Worm (Caenorhabditis elegans) whole organism, L2 larva: Measurements from ENCODE around the gene F53B1.9.
A peak's percentile ranks its signal among the peaks of the same experiment; 100 is the strongest.

Experiments
- C34F6.9 ChIP-seq: fragments of 150-350 bp; optimal IDR thresholded peaks from 2 replicates; lab custom pipeline; 2014; ENCODE audit warnings: missing biosample characterization, missing genetic modification characterization
- F13H6.1 ChIP-seq: sonication (generic microtip); optimal IDR thresholded peaks from 2 replicates; lab custom pipeline; 2016; ENCODE audit warnings: missing genetic modification characterization, missing compliant biosample characterization
- R02D3.7 ChIP-seq: fragments of 150-350 bp; optimal IDR thresholded peaks from 2 replicates; lab custom pipeline; 2014; ENCODE audit warnings: missing biosample characterization, missing genetic modification characterization
- Y55F3AM.14 ChIP-seq: fragments of 200-800 bp; sonication (Bioruptor generic); optimal IDR thresholded peaks from 2 replicates; lab custom pipeline; 2018; ENCODE audit warnings: mild to moderate bottlenecking, missing genetic modification characterization, missing compliant biosample characterization
- ZK546.5 ChIP-seq: sonication (generic microtip); optimal IDR thresholded peaks from 2 replicates; lab custom pipeline; 2017; ENCODE audit warnings: missing biosample characterization, missing genetic modification characterization
- aly-2 ChIP-seq: fragments of 150-350 bp; optimal IDR thresholded peaks from 2 replicates; lab custom pipeline; 2014; ENCODE audit warnings: missing biosample characterization, missing genetic modification characterization
- ama-1 ChIP-seq: fragments of 150-350 bp; optimal IDR thresholded peaks from 2 replicates; lab custom pipeline; 2018; ENCODE audit warnings: inconsistent platforms
- blmp-1 ChIP-seq: sonication (generic microtip); optimal IDR thresholded peaks from 2 replicates; lab custom pipeline; 2017; ENCODE audit warnings: missing genetic modification characterization, mild to moderate bottlenecking, missing compliant biosample characterization, antibody characterized with exemption, moderate library complexity; ENCODE audit not compliant: insufficient read depth
- ceh-16 ChIP-seq: fragments of 150-350 bp; optimal IDR thresholded peaks from 2 replicates; lab custom pipeline; 2014; ENCODE audit warnings: missing biosample characterization, missing genetic modification characterization
- crh-2 ChIP-seq: sonication (generic microtip); optimal IDR thresholded peaks from 2 replicates; lab custom pipeline; 2017; ENCODE audit warnings: missing biosample characterization, missing genetic modification characterization
- dmd-4 ChIP-seq: sonication (generic microtip); optimal IDR thresholded peaks from 2 replicates; lab custom pipeline; 2017; ENCODE audit warnings: missing biosample characterization, missing genetic modification characterization
- egl-27 ChIP-seq: sonication (generic microtip); optimal IDR thresholded peaks from 3 replicates; lab custom pipeline; 2017; ENCODE audit warnings: missing biosample characterization, missing genetic modification reagents, missing genetic modification characterization
- elt-1 ChIP-seq: fragments of 150-350 bp; optimal IDR thresholded peaks from 2 replicates; lab custom pipeline; 2014; ENCODE audit warnings: missing biosample characterization, missing genetic modification characterization
- elt-3 ChIP-seq: sonication (generic microtip); optimal IDR thresholded peaks from 2 replicates; lab custom pipeline; 2017; ENCODE audit warnings: missing biosample characterization, missing genetic modification characterization
- gmeb-1 ChIP-seq: fragments of 150-350 bp; optimal IDR thresholded peaks from 2 replicates; lab custom pipeline; 2014; ENCODE audit warnings: missing biosample characterization, missing genetic modification characterization
- lin-11 ChIP-seq: fragments of 150-350 bp; sonication (generic microtip); optimal IDR thresholded peaks from 2 replicates; lab custom pipeline; 2014; ENCODE audit warnings: missing biosample characterization, missing genetic modification characterization, inconsistent platforms, mixed read lengths
- lin-13 ChIP-seq: fragments of 150-350 bp; optimal IDR thresholded peaks from 2 replicates; lab custom pipeline; 2014; ENCODE audit warnings: missing biosample characterization, missing genetic modification reagents, missing genetic modification characterization
- lin-39 ChIP-seq: fragments of 150-350 bp; optimal IDR thresholded peaks from 2 replicates; lab custom pipeline; 2014; ENCODE audit warnings: missing biosample characterization, missing genetic modification reagents, missing genetic modification characterization
- lsy-2 ChIP-seq, 2 experiments: fragments of 150-350 bp in 1 of 2; sonication (generic microtip) in 1 of 2; optimal IDR thresholded peaks; 2 replicates each; lab custom pipeline; 2014 to 2017; ENCODE audit warnings: missing biosample characterization in 2 of 2, missing genetic modification characterization in 2 of 2
- mab-5 ChIP-seq: fragments of 150-350 bp; optimal IDR thresholded peaks from 2 replicates; lab custom pipeline; 2014; ENCODE audit warnings: missing biosample characterization, missing genetic modification characterization
- mbf-1 ChIP-seq: sonication (generic microtip); optimal IDR thresholded peaks from 2 replicates; lab custom pipeline; 2017; ENCODE audit warnings: missing biosample characterization, missing genetic modification characterization
- mdl-1 ChIP-seq, 2 experiments: fragments of 150-350 bp in 1 of 2; sonication (generic microtip) in 1 of 2; optimal IDR thresholded peaks; 2 replicates each; lab custom pipeline; 2017; ENCODE audit warnings: missing biosample characterization in 2 of 2, missing genetic modification characterization in 2 of 2
- nhr-10 ChIP-seq: sonication (generic microtip); optimal IDR thresholded peaks from 2 replicates; lab custom pipeline; 2017; ENCODE audit warnings: missing biosample characterization, missing genetic modification characterization
- nhr-11 ChIP-seq: fragments of 150-350 bp; optimal IDR thresholded peaks from 2 replicates; lab custom pipeline; 2014; ENCODE audit warnings: missing biosample characterization, missing genetic modification characterization
- nhr-129 ChIP-seq: fragments of 150-350 bp; optimal IDR thresholded peaks from 2 replicates; lab custom pipeline; 2014; ENCODE audit warnings: missing biosample characterization, missing genetic modification characterization
- nhr-23 ChIP-seq: fragments of 150-350 bp; optimal IDR thresholded peaks from 2 replicates; lab custom pipeline; 2014; ENCODE audit warnings: missing biosample characterization, missing genetic modification reagents, missing genetic modification characterization
- nhr-237 ChIP-seq: fragments of 150-350 bp; optimal IDR thresholded peaks from 2 replicates; lab custom pipeline; 2014; ENCODE audit warnings: missing biosample characterization, missing genetic modification characterization
- nhr-25 ChIP-seq: fragments of 150-350 bp; sonication (generic microtip); optimal IDR thresholded peaks from 3 replicates; lab custom pipeline; 2014; ENCODE audit warnings: missing biosample characterization, missing genetic modification characterization
- nhr-6 ChIP-seq: fragments of 150-350 bp; optimal IDR thresholded peaks from 2 replicates; lab custom pipeline; 2014; ENCODE audit warnings: missing biosample characterization, missing genetic modification characterization
- nhr-77 ChIP-seq: fragments of 150-350 bp; optimal IDR thresholded peaks from 2 replicates; lab custom pipeline; 2014; ENCODE audit warnings: missing biosample characterization, missing genetic modification characterization
- peb-1 ChIP-seq: fragments of 150-350 bp; optimal IDR thresholded peaks from 2 replicates; lab custom pipeline; 2014; ENCODE audit warnings: missing biosample characterization, missing genetic modification characterization
- sem-4 ChIP-seq: fragments of 150-350 bp; optimal IDR thresholded peaks from 2 replicates; lab custom pipeline; 2014; ENCODE audit warnings: missing biosample characterization, missing genetic modification reagents, missing genetic modification characterization
- skn-1 ChIP-seq: sonication (generic microtip); optimal IDR thresholded peaks from 2 replicates; lab custom pipeline; 2017; ENCODE audit warnings: missing biosample characterization, missing genetic modification characterization
- sma-9 ChIP-seq, 2 experiments: fragments of 150-350 bp in 1 of 2; sonication (generic microtip) in 1 of 2; optimal IDR thresholded peaks; 2 replicates each; lab custom pipeline; 2014 to 2016; ENCODE audit warnings: missing genetic modification characterization in 2 of 2, mild to moderate bottlenecking in 1 of 2, missing biosample characterization in 1 of 2, missing compliant biosample characterization in 1 of 2, missing genetic modification reagents in 1 of 2, moderate library complexity in 1 of 2
- snpc-4 ChIP-seq: fragments of 150-350 bp; optimal IDR thresholded peaks from 2 replicates; lab custom pipeline; 2014; ENCODE audit warnings: missing biosample characterization, missing genetic modification characterization
- unc-55 ChIP-seq: fragments of 150-350 bp; sonication (generic microtip); optimal IDR thresholded peaks from 3 replicates; lab custom pipeline; 2014; ENCODE audit warnings: missing biosample characterization, missing genetic modification reagents, missing genetic modification characterization
- unc-62 ChIP-seq: fragments of 150-350 bp; optimal IDR thresholded peaks from 2 replicates; lab custom pipeline; 2014; ENCODE audit warnings: missing biosample characterization, missing genetic modification reagents, missing genetic modification characterization
- zag-1 ChIP-seq: fragments of 150-350 bp; optimal IDR thresholded peaks from 2 replicates; lab custom pipeline; 2014; ENCODE audit warnings: missing biosample characterization, missing genetic modification characterization
- ztf-11 ChIP-seq: sonication (generic microtip); optimal IDR thresholded peaks from 2 replicates; lab custom pipeline; 2017; ENCODE audit warnings: missing biosample characterization, missing genetic modification characterization
- ztf-4 ChIP-seq: fragments of 150-350 bp; optimal IDR thresholded peaks from 2 replicates; lab custom pipeline; 2014; ENCODE audit warnings: missing biosample characterization, missing genetic modification characterization

F53B1.9 gene

ce11 chrX:2140610-2141009 is 9.0 kb upstream of the F53B1.9 start:
- TF ChIP-seq sma-9 (GFP tag; optimal IDR thresholded peaks at IDR 0.05; lab: Kevin White, UChicago) (peak; percentile 9), sma-9 (tag; optimal IDR thresholded peaks at IDR 0.05; lab: Kevin White, UChicago) (no peak), skn-1 (tag; lab: Kevin White, UChicago) (no peak), nhr-237 (tag; lab: Kevin White, UChicago) (no peak), nhr-129 (peak; percentile 25), unc-62 (GFP tag; lab: Kevin White, UChicago) (no peak), R02D3.7 (tag; lab: Kevin White, UChicago) (no peak), blmp-1 (no peak), unc-55 (GFP tag; lab: Kevin White, UChicago) (peak; percentile 45), nhr-11 (tag; lab: Kevin White, UChicago) (no peak), ztf-4 (tag; lab: Kevin White, UChicago) (no peak), ama-1 (lab: Kevin White, UChicago) (no peak), ZK546.5 (tag; lab: Kevin White, UChicago) (no peak), nhr-10 (tag; lab: Kevin White, UChicago) (no peak), mab-5 (tag; lab: Kevin White, UChicago) (no peak), mbf-1 (tag; lab: Kevin White, UChicago) (no peak), egl-27 (tag; lab: Kevin White, UChicago) (no peak), elt-3 (tag; lab: Kevin White, UChicago) (no peak), gmeb-1 (no peak), nhr-77 (no peak), elt-1 (no peak), lin-39 (tag; lab: Kevin White, UChicago) (no peak), nhr-25 (tag; lab: Kevin White, UChicago) (no peak), lin-11 (no peak), lin-13 (GFP tag; lab: Kevin White, UChicago) (no peak), mdl-1 (tag; optimal IDR thresholded peaks at IDR 0.05; lab: Kevin White, UChicago) (no peak), zag-1 (tag; lab: Kevin White, UChicago) (no peak), crh-2 (no peak), aly-2 (tag; lab: Kevin White, UChicago) (no peak), Y55F3AM.14 (GFP tag; lab: Kevin White, UChicago) (no peak), C34F6.9 (peak; percentile 16)

- TF ChIP-seq lsy-2 (tag; optimal IDR thresholded peaks at IDR 0.05; lab: Kevin White, UChicago) (peak in 1 of 2 experiments; percentile 30), ceh-16 (no peak), C34F6.9 (peak; percentile 26), F13H6.1 (tag; lab: Kevin White, UChicago) (peak; percentile 68), nhr-129 (peak; percentile 44), nhr-6 (tag; lab: Kevin White, UChicago) (peak; percentile 23), sma-9 (GFP tag; optimal IDR thresholded peaks at IDR 0.05; lab: Kevin White, UChicago) (peak; percentile 55), sma-9 (tag; optimal IDR thresholded peaks at IDR 0.05; lab: Kevin White, UChicago) (no peak), lin-39 (tag; lab: Kevin White, UChicago) (no peak), peb-1 (no peak)
Observed at ce11 chrX:2138923-2139322, 7.3 kb upstream of the F53B1.9 start.

ce11 chrX:2136937-2137336 is 5.3 kb upstream of the F53B1.9 start:
- peak; percentile 30 for TF ChIP-seq dmd-4 (tag; lab: Kevin White, UChicago)
- no peak for TF ChIP-seq sem-4
- no peak for TF ChIP-seq mbf-1 (tag; lab: Kevin White, UChicago)
- no peak for TF ChIP-seq mdl-1 (tag; optimal IDR thresholded peaks at IDR 0.05; lab: Kevin White, UChicago)
- no peak for TF ChIP-seq blmp-1
- TF ChIP-seq ceh-16 = no peak

- TF ChIP-seq sem-4 (no peak), nhr-23 (tag; lab: Kevin White, UChicago) (no peak), ztf-11 (tag; lab: Kevin White, UChicago) (no peak), nhr-6 (tag; lab: Kevin White, UChicago) (no peak), nhr-237 (tag; lab: Kevin White, UChicago) (no peak), unc-62 (GFP tag; lab: Kevin White, UChicago) (no peak), lin-13 (GFP tag; lab: Kevin White, UChicago) (no peak), blmp-1 (no peak), F13H6.1 (tag; lab: Kevin White, UChicago) (no peak), ceh-16 (no peak), ztf-4 (tag; lab: Kevin White, UChicago) (no peak), snpc-4 (tag; lab: Kevin White, UChicago) (no peak)
Observed at ce11 chrX:2130141-2130540, 1.5 kb downstream of the F53B1.9 start, which contains the start of gene F53B1.8. Gene F53B1.8, minus strand, starts transcription at chrX:2130241.
